Fruit fly (Drosophila melanogaster) whole organism, embryonic: ENCODE measurements around the gene Trf.
A peak's percentile ranks its signal among the peaks of the same experiment; 100 is the strongest.

Experiments used
- Aef1 ChIP-seq: fragments of 200-800 bp; sonication (Bioruptor generic); IDR thresholded peaks from 3 replicates; pipeline ENCODE4 v1.3.6; 2022; ENCODE audit warnings: missing biosample characterization, missing genetic modification characterization
- Antp ChIP-seq: fragments of 200-800 bp; sonication (Bioruptor generic); optimal IDR thresholded peaks from 3 replicates; lab custom pipeline; 2016; ENCODE audit warnings: missing biosample characterization, missing genetic modification characterization
- Awh ChIP-seq: fragments of 200-800 bp; sonication (Bioruptor generic); IDR thresholded peaks from 2 replicates; pipeline ENCODE4, ENCODE4 v1.3.6; 2022; ENCODE audit warnings: missing biosample characterization, missing genetic modification characterization
- B-H1 ChIP-seq: fragments of 200-800 bp; sonication (Bioruptor generic); IDR thresholded peaks from 3 replicates; pipeline ENCODE4 v1.3.6; 2022; ENCODE audit warnings: missing biosample characterization, missing genetic modification characterization
- CG10274 ChIP-seq: fragments of 200-800 bp; sonication (Bioruptor generic); optimal IDR thresholded peaks from 3 replicates; lab custom pipeline; 2017; ENCODE audit warnings: missing biosample characterization, mild to moderate bottlenecking, missing genetic modification characterization
- CG10565 ChIP-seq: fragments of 200-800 bp; sonication (Bioruptor generic); optimal IDR thresholded peaks from 3 replicates; lab custom pipeline; 2016; ENCODE audit warnings: missing biosample characterization, mild to moderate bottlenecking, missing genetic modification characterization
- CG10654 ChIP-seq: fragments of 200-800 bp; sonication (Bioruptor generic); optimal IDR thresholded peaks from 2 replicates; lab custom pipeline; 2016; ENCODE audit warnings: missing biosample characterization, missing genetic modification characterization
- CG10959 ChIP-seq: fragments of 200-800 bp; sonication (Bioruptor generic); IDR thresholded peaks from 2 replicates; pipeline ENCODE4 v1.3.6; 2022; ENCODE audit warnings: missing biosample characterization, missing genetic modification characterization
- CG11723 ChIP-seq: fragments of 200-800 bp; sonication (Bioruptor generic); optimal IDR thresholded peaks from 2 replicates; lab custom pipeline; 2017; ENCODE audit warnings: missing biosample characterization, mild to moderate bottlenecking, missing genetic modification characterization
- CG12104 ChIP-seq: fragments of 200-800 bp; sonication (Bioruptor generic); optimal IDR thresholded peaks from 3 replicates; lab custom pipeline; 2016; ENCODE audit warnings: missing biosample characterization, missing genetic modification characterization
- CG15011 ChIP-seq: fragments of 200-800 bp; sonication (Bioruptor generic); optimal IDR thresholded peaks from 3 replicates; lab custom pipeline; 2018; ENCODE audit warnings: missing biosample characterization, mild to moderate bottlenecking, missing genetic modification characterization
- CG16815 ChIP-seq: fragments of 200-800 bp; sonication (Bioruptor generic); optimal IDR thresholded peaks from 3 replicates; lab custom pipeline; 2017; ENCODE audit warnings: missing biosample characterization, mild to moderate bottlenecking, missing genetic modification characterization
- CG17328 ChIP-seq: fragments of 200-800 bp; sonication (Bioruptor generic); IDR thresholded peaks from 2 replicates; pipeline ENCODE4 v1.3.6; 2022; ENCODE audit warnings: missing biosample characterization, missing genetic modification characterization
- CG1792 ChIP-seq: fragments of 200-800 bp; sonication (Bioruptor generic); optimal IDR thresholded peaks from 2 replicates; lab custom pipeline; 2016; ENCODE audit warnings: missing biosample characterization, missing genetic modification characterization
- CG18011 ChIP-seq: fragments of 200-800 bp; sonication (Bioruptor generic); optimal IDR thresholded peaks from 2 replicates; lab custom pipeline; 2017; ENCODE audit warnings: missing biosample characterization, missing genetic modification characterization, mild to moderate bottlenecking, moderate library complexity, missing genotype
- CG18476 ChIP-seq: fragments of 200-800 bp; sonication (Bioruptor generic); optimal IDR thresholded peaks from 2 replicates; lab custom pipeline; 2016; ENCODE audit warnings: missing biosample characterization, mild to moderate bottlenecking, missing genetic modification characterization
- CG18764 ChIP-seq: fragments of 200-800 bp; sonication (Bioruptor generic); optimal IDR thresholded peaks from 3 replicates; lab custom pipeline; 2016; ENCODE audit warnings: missing biosample characterization, missing genetic modification characterization
- CG34422 ChIP-seq: fragments of 200-800 bp; sonication (Bioruptor generic); IDR thresholded peaks from 3 replicates; pipeline ENCODE4 v1.3.6; 2022; ENCODE audit warnings: missing biosample characterization, missing genetic modification characterization
- CG7271 ChIP-seq: fragments of 200-800 bp; sonication (Bioruptor generic); optimal IDR thresholded peaks from 2 replicates; lab custom pipeline; 2018; ENCODE audit warnings: missing biosample characterization, mild to moderate bottlenecking, missing genetic modification characterization, moderate library complexity
- CG7357 ChIP-seq: fragments of 200-800 bp; sonication (Bioruptor generic); IDR thresholded peaks from 3 replicates; pipeline ENCODE4 v1.3.6; 2022; ENCODE audit warnings: missing biosample characterization, missing genetic modification characterization
- CG9215 ChIP-seq: fragments of 200-800 bp; sonication (Bioruptor generic); IDR thresholded peaks from 2 replicates; pipeline ENCODE4 v1.3.6; 2022; ENCODE audit warnings: missing biosample characterization, missing genetic modification characterization
- CTCF ChIP-seq: fragments of 200-800 bp; sonication (Bioruptor generic); optimal IDR thresholded peaks from 2 replicates; lab custom pipeline; 2017; ENCODE audit warnings: missing biosample characterization, mild to moderate bottlenecking, missing genetic modification characterization, moderate library complexity
- Deaf1 ChIP-seq: fragments of 200-800 bp; optimal IDR thresholded peaks from 3 replicates; lab custom pipeline; 2019; ENCODE audit warnings: missing biosample characterization, mild to moderate bottlenecking, missing genetic modification characterization, moderate library complexity
- HLHmδ ChIP-seq: fragments of 200-800 bp; sonication (Bioruptor generic); optimal IDR thresholded peaks from 2 replicates; lab custom pipeline; 2018; ENCODE audit warnings: missing biosample characterization, mild to moderate bottlenecking, missing genetic modification characterization, moderate library complexity
- HmgD ChIP-seq: fragments of 200-800 bp; sonication (Bioruptor generic); optimal IDR thresholded peaks from 3 replicates; lab custom pipeline; 2016; ENCODE audit warnings: missing biosample characterization, missing genetic modification characterization
- MBD-R2 ChIP-seq: fragments of 200-800 bp; sonication (Bioruptor generic); IDR thresholded peaks from 2 replicates; pipeline ENCODE4 v1.3.6; 2022; ENCODE audit warnings: missing biosample characterization, missing genetic modification characterization
- NC2α ChIP-seq: fragments of 200-800 bp; sonication (Bioruptor generic); optimal IDR thresholded peaks from 2 replicates; lab custom pipeline; 2016; ENCODE audit warnings: missing biosample characterization, missing genetic modification characterization
- NfI ChIP-seq: fragments of 200-800 bp; sonication (Bioruptor generic); optimal IDR thresholded peaks from 3 replicates; lab custom pipeline; 2018; ENCODE audit warnings: missing biosample characterization, mild to moderate bottlenecking, missing genetic modification characterization, moderate library complexity
- Oli ChIP-seq: fragments of 200-800 bp; sonication (Bioruptor generic); optimal IDR thresholded peaks from 2 replicates; lab custom pipeline; 2018; ENCODE audit warnings: missing biosample characterization, mild to moderate bottlenecking, missing genetic modification characterization, moderate library complexity
- Poxn ChIP-seq: fragments of 200-800 bp; sonication (Bioruptor generic); IDR thresholded peaks from 2 replicates; pipeline ENCODE4 v1.3.6; 2022; ENCODE audit warnings: missing biosample characterization, missing genetic modification characterization
- Scr ChIP-seq: fragments of 200-800 bp; sonication (Bioruptor generic); IDR thresholded peaks from 2 replicates; pipeline ENCODE4 v1.3.6; 2022; ENCODE audit warnings: missing biosample characterization, missing genetic modification characterization; ENCODE audit not compliant: partially characterized antibody
- Spps ChIP-seq: fragments of 200-800 bp; sonication (Bioruptor generic); optimal IDR thresholded peaks from 2 replicates; lab custom pipeline; 2018; ENCODE audit warnings: missing biosample characterization, mild to moderate bottlenecking, missing genetic modification characterization
- ara ChIP-seq: fragments of 200-800 bp; sonication (Bioruptor generic); IDR thresholded peaks from 2 replicates; pipeline ENCODE4 v1.3.6; 2022; ENCODE audit warnings: missing biosample characterization, missing genetic modification characterization
- bcd ChIP-seq: fragments of 200-800 bp; sonication (Bioruptor generic); optimal IDR thresholded peaks from 2 replicates; lab custom pipeline; 2017; ENCODE audit warnings: missing biosample characterization, mild to moderate bottlenecking, missing genetic modification characterization
- crol ChIP-seq: fragments of 200-800 bp; sonication (Bioruptor generic); IDR thresholded peaks from 2 replicates; pipeline ENCODE4 v1.3.6; 2022; ENCODE audit warnings: missing biosample characterization, missing genetic modification characterization
- dati ChIP-seq: fragments of 200-800 bp; sonication (Bioruptor generic); IDR thresholded peaks from 2 replicates; pipeline ENCODE4 v1.3.6; 2022; ENCODE audit warnings: missing biosample characterization, missing genetic modification characterization
- esg ChIP-seq: fragments of 200-800 bp; sonication (Bioruptor generic); conservative IDR thresholded peaks from 2 replicates; pipeline ENCODE4 v1.3.6; 2022; ENCODE audit warnings: missing biosample characterization, missing genetic modification characterization
- fd64A ChIP-seq: fragments of 200-800 bp; sonication (Bioruptor generic); optimal IDR thresholded peaks from 3 replicates; lab custom pipeline; 2018; ENCODE audit warnings: missing biosample characterization, mild to moderate bottlenecking, missing genetic modification characterization
- fu2 ChIP-seq: fragments of 200-800 bp; sonication (Bioruptor generic); optimal IDR thresholded peaks from 2 replicates; lab custom pipeline; 2016; ENCODE audit warnings: missing biosample characterization, missing genetic modification characterization
- gsb ChIP-seq: fragments of 200-800 bp; sonication (Bioruptor generic); IDR thresholded peaks from 2 replicates; pipeline ENCODE4 v1.3.6; 2022; ENCODE audit warnings: missing biosample characterization, missing genetic modification characterization
- gt ChIP-seq: fragments of 200-800 bp; sonication (Bioruptor generic); IDR thresholded peaks from 2 replicates; pipeline ENCODE4 v1.3.6; 2022; ENCODE audit warnings: missing biosample characterization, missing genetic modification characterization
- ind ChIP-seq: fragments of 200-800 bp; sonication (Bioruptor generic); optimal IDR thresholded peaks from 3 replicates; lab custom pipeline; 2016; ENCODE audit warnings: missing biosample characterization, missing genetic modification characterization
- kni ChIP-seq: fragments of 200-800 bp; sonication (Bioruptor generic); optimal IDR thresholded peaks from 3 replicates; lab custom pipeline; 2017; ENCODE audit warnings: mild to moderate bottlenecking, missing biosample characterization, missing genetic modification reagents, missing genetic modification characterization
- lola ChIP-seq, 3 experiments: fragments of >200 bp in 2 of 3; fragments of 200-800 bp in 1 of 3; sonication (Bioruptor generic) in 1 of 3; optimal IDR thresholded peaks; 2 replicates each; lab custom pipeline; 2017 to 2019; ENCODE audit warnings: missing biosample characterization in 3 of 3, missing genetic modification characterization in 3 of 3, mild to moderate bottlenecking in 1 of 3, moderate library complexity in 1 of 3
- luna ChIP-seq: fragments of 200-800 bp; sonication (Bioruptor generic); optimal IDR thresholded peaks from 2 replicates; lab custom pipeline; 2016; ENCODE audit warnings: missing biosample characterization, missing genetic modification characterization
- nom ChIP-seq: fragments of 200-800 bp; sonication (Bioruptor generic); optimal IDR thresholded peaks from 2 replicates; lab custom pipeline; 2017; ENCODE audit warnings: missing biosample characterization, missing genetic modification characterization, mild to moderate bottlenecking, moderate library complexity, missing genetic modification reagents
- pb ChIP-seq: fragments of 200-800 bp; sonication (Bioruptor generic); optimal IDR thresholded peaks from 3 replicates; lab custom pipeline; 2016; ENCODE audit warnings: missing biosample characterization, missing genetic modification characterization
- pita ChIP-seq: fragments of 200-800 bp; sonication (Bioruptor generic); optimal IDR thresholded peaks from 2 replicates; lab custom pipeline; 2017; ENCODE audit warnings: missing biosample characterization, mild to moderate bottlenecking, missing genetic modification characterization
- ranshi ChIP-seq: fragments of 200-800 bp; sonication (Bioruptor generic); IDR thresholded peaks from 2 replicates; pipeline ENCODE4 v1.3.6; 2022; ENCODE audit warnings: missing biosample characterization, missing genetic modification characterization
- ro ChIP-seq: fragments of 200-800 bp; sonication (Bioruptor generic); IDR thresholded peaks from 2 replicates; pipeline ENCODE4 v1.3.6; 2022; ENCODE audit warnings: missing biosample characterization, missing genetic modification characterization
- schlank ChIP-seq: fragments of 200-800 bp; sonication (Bioruptor generic); optimal IDR thresholded peaks from 2 replicates; lab custom pipeline; 2018; ENCODE audit warnings: missing biosample characterization, mild to moderate bottlenecking, missing genetic modification characterization
- slp2 ChIP-seq: fragments of 200-800 bp; sonication (Bioruptor generic); optimal IDR thresholded peaks from 2 replicates; lab custom pipeline; 2016; ENCODE audit warnings: missing biosample characterization, missing genetic modification characterization
- trh ChIP-seq: fragments of 200-800 bp; sonication (Bioruptor generic); optimal IDR thresholded peaks from 2 replicates; lab custom pipeline; 2016; ENCODE audit warnings: missing biosample characterization, missing genetic modification characterization
- wor ChIP-seq: fragments of 200-800 bp; sonication (Bioruptor generic); IDR thresholded peaks from 2 replicates; pipeline ENCODE4 v1.3.6; 2022; ENCODE audit warnings: missing biosample characterization, missing genetic modification characterization

The Trf gene

dm6 chr2L:8080645-8081044 is 8.0 kb downstream of the Trf start (continued):
- TF ChIP-seq CG10959, result no peak
- TF ChIP-seq kni (GFP tag; lab: Kevin White, UChicago), result no peak
- no peak for TF ChIP-seq ara (GFP tag; lab: Robert Waterston, UW)
- peak; percentile 32 for TF ChIP-seq Oli
- TF ChIP-seq pita (GFP tag; lab: Kevin White, UChicago), result no peak
- TF ChIP-seq CG18476, result no peak
- no peak for TF ChIP-seq CG10565 (GFP tag; lab: Kevin White, UChicago)
- no peak for TF ChIP-seq bcd (GFP tag; lab: Kevin White, UChicago)
- TF ChIP-seq fd64A (GFP tag; lab: Kevin White, UChicago), result no peak
- no peak for TF ChIP-seq NC2α (GFP tag; lab: Kevin White, UChicago)
- no peak for TF ChIP-seq slp2 (GFP tag; lab: Kevin White, UChicago)
- no peak for TF ChIP-seq ranshi (GFP tag; lab: Robert Waterston, UW)
- no peak for TF ChIP-seq CG18764
- TF ChIP-seq CG1792 (GFP tag; lab: Kevin White, UChicago), result no peak
- no peak for TF ChIP-seq Poxn (GFP tag; lab: Robert Waterston, UW)
- TF ChIP-seq CG10654 (GFP tag; lab: Kevin White, UChicago), result no peak
- peak; percentile 0 for TF ChIP-seq CG11723 (GFP tag; lab: Kevin White, UChicago)
- no peak for TF ChIP-seq Deaf1 (tag; lab: Kevin White, UChicago)
- TF ChIP-seq CG9215 (GFP tag; lab: Robert Waterston, UW), result no peak
- TF ChIP-seq schlank (tag; lab: Kevin White, UChicago), result no peak
- no peak for TF ChIP-seq HmgD (GFP tag; lab: Kevin White, UChicago)
- no peak for TF ChIP-seq ro
- TF ChIP-seq CG7357 (GFP tag; lab: Robert Waterston, UW), result no peak
- TF ChIP-seq pb (GFP tag; lab: Kevin White, UChicago), result no peak
- TF ChIP-seq Scr (GFP tag; lab: Robert Waterston, UW), result no peak
- no peak for TF ChIP-seq Aef1 (GFP tag; lab: Robert Waterston, UW)
- TF ChIP-seq gt (GFP tag; lab: Robert Waterston, UW), result no peak
- TF ChIP-seq B-H1 (GFP tag; lab: Robert Waterston, UW), result no peak
- no peak for TF ChIP-seq Antp (GFP tag; lab: Kevin White, UChicago)
- no peak for TF ChIP-seq esg (GFP tag; lab: Robert Waterston, UW)
- no peak for TF ChIP-seq trh
- no peak for TF ChIP-seq wor (GFP tag; lab: Robert Waterston, UW)
- no peak for TF ChIP-seq CG12104 (GFP tag; lab: Kevin White, UChicago)
- no peak for TF ChIP-seq MBD-R2 (GFP tag; lab: Robert Waterston, UW)
- peak in 1 of 3 experiments; percentile 78 for TF ChIP-seq lola (GFP tag; optimal IDR thresholded peaks at IDR 0.05; lab: Kevin White, UChicago)
- no peak for TF ChIP-seq CG7271 (tag; lab: Kevin White, UChicago)
- TF ChIP-seq CG34422, result no peak
- no peak for TF ChIP-seq crol (GFP tag; lab: Robert Waterston, UW)
- TF ChIP-seq CG18011, result no peak
- no peak for TF ChIP-seq Spps (tag; lab: Kevin White, UChicago)
- TF ChIP-seq luna (GFP tag; lab: Kevin White, UChicago), result no peak
- no peak for TF ChIP-seq HLHmδ (GFP tag; lab: Kevin White, UChicago)
- no peak for TF ChIP-seq nom (GFP tag; lab: Kevin White, UChicago)
- TF ChIP-seq CG10274, result no peak
- no peak for TF ChIP-seq Awh (GFP tag; lab: Robert Waterston, UW)
- TF ChIP-seq CG17328 (GFP tag; lab: Robert Waterston, UW), result no peak
- TF ChIP-seq CG15011 (GFP tag; lab: Kevin White, UChicago), result no peak
- TF ChIP-seq gsb (GFP tag; lab: Robert Waterston, UW), result no peak
- no peak for TF ChIP-seq fu2 (GFP tag; lab: Kevin White, UChicago)
- TF ChIP-seq dati (GFP tag; lab: Robert Waterston, UW), result no peak
- TF ChIP-seq CG16815 (GFP tag; lab: Kevin White, UChicago), result no peak
- TF ChIP-seq ind (GFP tag; lab: Kevin White, UChicago), result no peak
- no peak for TF ChIP-seq CTCF (GFP tag; lab: Kevin White, UChicago)
- peak; percentile 23 for TF ChIP-seq NfI (GFP tag; lab: Kevin White, UChicago)
